Fruit fly (Drosophila melanogaster): ENCODE measurements around the gene Acsf3.
A peak's percentile ranks its signal among the peaks of the same experiment; 100 is the strongest.

Gene Acsf3

DNA sequence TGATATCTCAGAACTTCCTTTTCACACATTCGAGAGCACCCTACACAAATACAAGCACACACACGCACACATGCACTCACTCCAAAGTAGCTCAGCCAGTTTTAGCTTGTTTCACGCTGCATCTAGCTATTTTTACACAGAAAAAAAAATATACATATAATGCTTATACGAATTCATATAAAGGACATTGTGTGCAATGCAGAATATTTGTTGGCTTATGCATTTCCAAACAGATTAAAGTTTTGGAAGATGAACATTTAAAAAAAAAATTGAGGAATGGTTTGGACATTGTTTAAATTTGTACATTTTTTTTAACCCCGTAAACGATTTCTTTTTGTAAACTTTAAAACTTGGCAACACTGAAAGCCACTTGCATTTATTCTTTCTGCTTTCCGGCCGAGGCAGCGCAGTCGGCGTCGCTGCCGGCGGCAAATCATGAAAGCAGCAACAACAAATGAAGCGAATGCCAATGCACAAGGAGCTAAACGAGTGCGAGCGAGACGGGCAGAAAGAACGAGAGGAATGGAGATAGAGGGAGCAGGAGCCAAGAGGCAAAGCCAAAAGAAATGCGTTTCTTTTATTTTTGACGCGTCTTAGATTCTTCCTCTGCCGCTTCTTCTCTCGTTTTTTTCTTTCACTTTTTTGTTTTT, 9.7 kb upstream of the Acsf3 start (continued):
- TF ChIP-seq CG7987 (GFP tag; optimal IDR thresholded peaks at IDR 0.05) = no peak
- TF ChIP-seq CG6791 (GFP tag; IDR thresholded peaks at IDR 0.05; ENCODE audit: partially characterized antibody) = no peak
- TF ChIP-seq pita (GFP tag; optimal IDR thresholded peaks at IDR 0.05) = no peak
- peak; percentile 85 for TF ChIP-seq Xrp1 (GFP tag; IDR thresholded peaks at IDR 0.05)
- peak; percentile 30 for TF ChIP-seq Neu2 (GFP tag; optimal IDR thresholded peaks at IDR 0.05; ENCODE audit: borderline replicate concordance)
- peak; percentile 93 for TF ChIP-seq Ssrp (tag; optimal IDR thresholded peaks at IDR 0.05)
- no peak for TF ChIP-seq klu (GFP tag; IDR thresholded peaks at IDR 0.05)
- no peak for TF ChIP-seq CG3995 (GFP tag; optimal IDR thresholded peaks at IDR 0.05)
- peak; percentile 94 for TF ChIP-seq CG2712 (tag; optimal IDR thresholded peaks at IDR 0.05)
- no peak for TF ChIP-seq CG4730 (GFP tag; IDR thresholded peaks at IDR 0.05)
- TF ChIP-seq HHEX (GFP tag; optimal IDR thresholded peaks at IDR 0.05) = peak; percentile 26
- TF ChIP-seq TFAM (GFP tag; optimal IDR thresholded peaks at IDR 0.05) = peak; percentile 6
- TF ChIP-seq sd (tag; optimal IDR thresholded peaks at IDR 0.05) = no peak
- peak; percentile 62 for TF ChIP-seq CG1832 (GFP tag; optimal IDR thresholded peaks at IDR 0.05)
- TF ChIP-seq Stat92E (GFP tag; optimal IDR thresholded peaks at IDR 0.05) = no peak
- peak; percentile 75 for TF ChIP-seq CG10959 (GFP tag; IDR thresholded peaks at IDR 0.05)
- TF ChIP-seq CG15479 (GFP tag; optimal IDR thresholded peaks at IDR 0.05) = no peak
- TF ChIP-seq al (GFP tag; IDR thresholded peaks at IDR 0.05) = no peak
- TF ChIP-seq CG7556 (GFP tag; optimal IDR thresholded peaks at IDR 0.05) = peak; percentile 85
- no peak for TF ChIP-seq her (GFP tag; optimal IDR thresholded peaks at IDR 0.05)
- TF ChIP-seq bbx (GFP tag; IDR thresholded peaks at IDR 0.05; ENCODE audit: partially characterized antibody) = no peak
- TF ChIP-seq sr (GFP tag; IDR thresholded peaks at IDR 0.05) = no peak
- TF ChIP-seq sqz (GFP tag; optimal IDR thresholded peaks at IDR 0.05) = no peak
- peak; percentile 83 for TF ChIP-seq CG2875 (GFP tag; optimal IDR thresholded peaks at IDR 0.05)
- TF ChIP-seq CG11093 (GFP tag; IDR thresholded peaks at IDR 0.05) = 0 out of 3 replicates have a peak, but pooled peaks have one; percentile 21
- peak; percentile 36 for TF ChIP-seq CG10431 (GFP tag; optimal IDR thresholded peaks at IDR 0.05)
- no peak for TF ChIP-seq pho (GFP tag; optimal IDR thresholded peaks at IDR 0.05)
- peak; percentile 80 for TF ChIP-seq CG1529 (GFP tag; optimal IDR thresholded peaks at IDR 0.05)
- TF ChIP-seq lov (optimal IDR thresholded peaks at IDR 0.05) = no peak
- peak; percentile 53; the same call in 1 of the 3 replicates for TF ChIP-seq lov (GFP tag; IDR thresholded peaks at IDR 0.05)
- TF ChIP-seq ham (GFP tag; IDR thresholded peaks at IDR 0.05) = no peak
- no peak for TF ChIP-seq vfl (GFP tag; optimal IDR thresholded peaks at IDR 0.05)
- peak; percentile 57 for TF ChIP-seq stwl (tag; optimal IDR thresholded peaks at IDR 0.05)
- TF ChIP-seq pros (GFP tag; optimal IDR thresholded peaks at IDR 0.05) = peak; percentile 76
- no peak for TF ChIP-seq exex (tag; optimal IDR thresholded peaks at IDR 0.05)
- TF ChIP-seq CG18011 (GFP tag; optimal IDR thresholded peaks at IDR 0.05) = peak; percentile 6
- TF ChIP-seq crp (GFP tag; optimal IDR thresholded peaks at IDR 0.05) = peak in 1 of 2 experiments; percentile 24
- TF ChIP-seq CG8281 (tag; optimal IDR thresholded peaks at IDR 0.05) = peak; percentile 25
- TF ChIP-seq Atf3 (GFP tag; optimal IDR thresholded peaks at IDR 0.05) = peak; percentile 70
- peak; percentile 31 for TF ChIP-seq repo (GFP tag; optimal IDR thresholded peaks at IDR 0.05)
- no peak for TF ChIP-seq crol (GFP tag; IDR thresholded peaks at IDR 0.05)
- peak; percentile 61 for TF ChIP-seq Drgx (GFP tag; IDR thresholded peaks at IDR 0.05)
- TF ChIP-seq mld (GFP tag; IDR thresholded peaks at IDR 0.05; ENCODE audit: partially characterized antibody) = no peak
- no peak for TF ChIP-seq CG6272 (GFP tag; IDR thresholded peaks at IDR 0.05)
- no peak for TF ChIP-seq D19B (GFP tag; optimal IDR thresholded peaks at IDR 0.05)
- TF ChIP-seq grau (tag; optimal IDR thresholded peaks at IDR 0.05) = peak; percentile 77
- peak; percentile 26 for TF ChIP-seq Deaf1 (tag; optimal IDR thresholded peaks at IDR 0.05)
- no peak for TF ChIP-seq Nf-YC (tag; optimal IDR thresholded peaks at IDR 0.05)
- TF ChIP-seq kah (GFP tag; optimal IDR thresholded peaks at IDR 0.05) = peak; percentile 54
